Worm (Caenorhabditis elegans) whole organism, L1 larva: Measurements from ENCODE around the gene bra-1.
A peak's percentile ranks its signal among the peaks of the same experiment; 100 is the strongest.

Source experiments
- C04F5.9 ChIP-seq: sonication (generic microtip); optimal IDR thresholded peaks from 2 replicates; lab custom pipeline; 2016; ENCODE audit warnings: missing genetic modification characterization, missing compliant biosample characterization
- C16A3.4 ChIP-seq: fragments of 150-350 bp; optimal IDR thresholded peaks from 2 replicates; lab custom pipeline; 2014; ENCODE audit warnings: missing biosample characterization, missing genetic modification characterization
- F16B12.6 ChIP-seq: fragments of 150-350 bp; optimal IDR thresholded peaks from 2 replicates; lab custom pipeline; 2014; ENCODE audit warnings: missing biosample characterization, missing genetic modification characterization
- Y116A8C.19 ChIP-seq: sonication (generic microtip); optimal IDR thresholded peaks from 2 replicates; lab custom pipeline; 2016; ENCODE audit warnings: missing compliant biosample characterization, missing genetic modification characterization, borderline replicate concordance
- alr-1 ChIP-seq: fragments of 200-800 bp; sonication (Bioruptor generic); optimal IDR thresholded peaks from 2 replicates; lab custom pipeline; 2018; ENCODE audit warnings: borderline replicate concordance, mild to moderate bottlenecking, missing genetic modification characterization, missing compliant biosample characterization
- ama-1 ChIP-seq: fragments of 150-350 bp; optimal IDR thresholded peaks from 2 replicates; lab custom pipeline; 2014
- blmp-1 ChIP-seq: fragments of 150-350 bp; optimal IDR thresholded peaks from 2 replicates; lab custom pipeline; 2014; ENCODE audit warnings: missing biosample characterization, missing genetic modification characterization
- ceh-82 ChIP-seq, 3 experiments: fragments of 150-350 bp in 1 of 3; sonication (generic microtip) in 2 of 3; optimal IDR thresholded peaks; 2 replicates each; lab custom pipeline; 2014 to 2017; ENCODE audit warnings: missing biosample characterization in 3 of 3, missing genetic modification characterization in 3 of 3
- ceh-88 ChIP-seq: fragments of 200-800 bp; sonication (Bioruptor generic); IDR thresholded peaks from 2 replicates; pipeline ENCODE4 v1.3.6; 2022; ENCODE audit warnings: missing genetic modification characterization, missing compliant biosample characterization
- ceh-90 ChIP-seq: sonication (generic microtip); optimal IDR thresholded peaks from 2 replicates; lab custom pipeline; 2016; ENCODE audit warnings: missing genetic modification characterization, missing compliant biosample characterization
- dpl-1 ChIP-seq, 3 experiments: fragments of 150-350 bp in 2 of 3; sonication (generic microtip) in 1 of 3; optimal IDR thresholded peaks; 2 replicates each; lab custom pipeline; 2014 to 2017; ENCODE audit warnings: missing biosample characterization in 3 of 3, missing genetic modification characterization in 3 of 3, missing genetic modification reagents in 3 of 3
- dsc-1 ChIP-seq: sonication (generic microtip); optimal IDR thresholded peaks from 2 replicates; lab custom pipeline; 2016; ENCODE audit warnings: mild to moderate bottlenecking, missing genetic modification characterization, missing compliant biosample characterization
- efl-1 ChIP-seq, 4 experiments: fragments of 150-350 bp; optimal IDR thresholded peaks in 3 of 4; peaks in 1 of 4; 1 replicate in 1 of 4; 2 replicates in 3 of 4; lab custom pipeline; 2014; ENCODE audit warnings: missing biosample characterization in 2 of 4, missing genetic modification characterization in 2 of 4, missing genetic modification reagents in 2 of 4
- efl-3 ChIP-seq: fragments of 200-800 bp; sonication (Bioruptor generic); optimal IDR thresholded peaks from 2 replicates; lab custom pipeline; 2018; ENCODE audit warnings: mild to moderate bottlenecking, missing genetic modification characterization, missing compliant biosample characterization
- egl-13 ChIP-seq: sonication (generic microtip); optimal IDR thresholded peaks from 2 replicates; lab custom pipeline; 2016; ENCODE audit warnings: missing genotype, missing genetic modification reagents, missing genetic modification characterization, missing compliant biosample characterization
- elt-3 ChIP-seq, 6 experiments: fragments of 150-350 bp in 1 of 6; sonication (generic microtip); optimal IDR thresholded peaks; 2 replicates each; lab custom pipeline; 2017 to 2018; ENCODE audit warnings: missing biosample characterization in 6 of 6, missing genetic modification characterization in 6 of 6, inconsistent platforms in 1 of 6
- fkh-10 ChIP-seq: sonication (generic microtip); optimal IDR thresholded peaks from 2 replicates; lab custom pipeline; 2017; ENCODE audit warnings: missing biosample characterization, missing genetic modification reagents, missing genetic modification characterization
- fkh-4 ChIP-seq: sonication (generic microtip); optimal IDR thresholded peaks from 2 replicates; lab custom pipeline; 2016; ENCODE audit warnings: missing compliant biosample characterization, missing genetic modification characterization, borderline replicate concordance
- fos-1 ChIP-seq: fragments of 150-350 bp; optimal IDR thresholded peaks from 2 replicates; lab custom pipeline; 2014; ENCODE audit warnings: missing biosample characterization, missing genetic modification characterization
- hlh-4 ChIP-seq: sonication (generic microtip); optimal IDR thresholded peaks from 2 replicates; lab custom pipeline; 2016; ENCODE audit warnings: mild to moderate bottlenecking, missing genetic modification characterization, missing compliant biosample characterization
- hpl-2 ChIP-seq: fragments of 150-350 bp; optimal IDR thresholded peaks from 2 replicates; lab custom pipeline; 2014; ENCODE audit warnings: missing biosample characterization, missing genetic modification reagents, missing genetic modification characterization
- irx-1 ChIP-seq: sonication (generic microtip); optimal IDR thresholded peaks from 2 replicates; lab custom pipeline; 2016; ENCODE audit warnings: missing genetic modification characterization, missing compliant biosample characterization
- lin-13 ChIP-seq: fragments of 150-350 bp; optimal IDR thresholded peaks from 2 replicates; lab custom pipeline; 2014; ENCODE audit warnings: missing biosample characterization, missing genetic modification reagents, missing genetic modification characterization
- lin-15B ChIP-seq: fragments of 150-350 bp; sonication (generic microtip); optimal IDR thresholded peaks from 3 replicates; lab custom pipeline; 2014; ENCODE audit warnings: missing biosample characterization, missing genetic modification characterization
- lin-35 ChIP-seq, 2 experiments: fragments of 150-350 bp; optimal IDR thresholded peaks; 2 replicates each; lab custom pipeline; 2014; ENCODE audit warnings: missing biosample characterization in 2 of 2, missing genetic modification characterization in 2 of 2, missing genetic modification reagents in 2 of 2
- lsy-2 ChIP-seq, 2 experiments: fragments of 150-350 bp; optimal IDR thresholded peaks; 2 replicates each; lab custom pipeline; 2014; ENCODE audit warnings: missing biosample characterization in 2 of 2, missing genetic modification characterization in 2 of 2
- mab-9 ChIP-seq: fragments of 200-800 bp; sonication (Bioruptor generic); IDR thresholded peaks from 2 replicates; pipeline ENCODE4 v1.3.6; 2022; ENCODE audit warnings: missing genetic modification reagents, missing genetic modification characterization, missing compliant biosample characterization
- mdl-1 ChIP-seq, 2 experiments: fragments of 150-350 bp; optimal IDR thresholded peaks; 2 replicates each; lab custom pipeline; 2014 to 2017; ENCODE audit warnings: missing biosample characterization in 2 of 2, missing genetic modification characterization in 2 of 2, inconsistent platforms in 1 of 2
- mef-2 ChIP-seq: fragments of 150-350 bp; optimal IDR thresholded peaks from 2 replicates; lab custom pipeline; 2014; ENCODE audit warnings: missing biosample characterization, missing genetic modification characterization
- mep-1 ChIP-seq: fragments of 150-350 bp; optimal IDR thresholded peaks from 2 replicates; lab custom pipeline; 2014; ENCODE audit warnings: missing biosample characterization, missing genetic modification characterization
- nhr-11 ChIP-seq: fragments of 150-350 bp; optimal IDR thresholded peaks from 2 replicates; lab custom pipeline; 2014; ENCODE audit warnings: missing biosample characterization, missing genetic modification characterization
- nhr-12 ChIP-seq: sonication (generic microtip); optimal IDR thresholded peaks from 2 replicates; lab custom pipeline; 2017; ENCODE audit warnings: missing biosample characterization, missing genetic modification characterization
- nhr-19 ChIP-seq: fragments of 200-800 bp; sonication (Bioruptor generic); conservative IDR thresholded peaks from 2 replicates; pipeline ENCODE4 v1.3.6; 2022; ENCODE audit warnings: missing genetic modification characterization, missing compliant biosample characterization
- nhr-20 ChIP-seq: sonication (generic microtip); optimal IDR thresholded peaks from 2 replicates; lab custom pipeline; 2016; ENCODE audit warnings: mild to moderate bottlenecking, missing genetic modification characterization, missing compliant biosample characterization
- nhr-71 ChIP-seq: sonication (generic microtip); optimal IDR thresholded peaks from 2 replicates; lab custom pipeline; 2016; ENCODE audit warnings: mild to moderate bottlenecking, missing genetic modification characterization, moderate library complexity, missing compliant biosample characterization
- nhr-77 ChIP-seq: fragments of 150-350 bp; optimal IDR thresholded peaks from 2 replicates; lab custom pipeline; 2014; ENCODE audit warnings: missing biosample characterization, missing genetic modification characterization
- nhr-84 ChIP-seq: sonication (generic microtip); optimal IDR thresholded peaks from 2 replicates; lab custom pipeline; 2017; ENCODE audit warnings: missing biosample characterization, missing genetic modification characterization
- nhr-85 ChIP-seq: sonication (generic microtip); peaks from one replicate; lab custom pipeline; 2016; ENCODE audit warnings: missing genetic modification characterization, inconsistent platforms, missing compliant biosample characterization
- nhr-90 ChIP-seq: sonication (generic microtip); optimal IDR thresholded peaks from 2 replicates; lab custom pipeline; 2016; ENCODE audit warnings: mild to moderate bottlenecking, missing genetic modification characterization, missing compliant biosample characterization; ENCODE audit not compliant: poor library complexity
- pag-3 ChIP-seq: sonication (generic microtip); optimal IDR thresholded peaks from 2 replicates; lab custom pipeline; 2017; ENCODE audit warnings: missing genetic modification characterization, mild to moderate bottlenecking, missing compliant biosample characterization, antibody characterized with exemption, borderline replicate concordance; ENCODE audit not compliant: insufficient read depth
- pqm-1 ChIP-seq: sonication (generic microtip); optimal IDR thresholded peaks from 3 replicates; lab custom pipeline; 2017; ENCODE audit warnings: missing biosample characterization, missing genetic modification characterization
- snpc-4 ChIP-seq: fragments of 150-350 bp; optimal IDR thresholded peaks from 2 replicates; lab custom pipeline; 2014; ENCODE audit warnings: missing biosample characterization, missing genetic modification characterization
- snu-23 ChIP-seq: sonication (generic microtip); optimal IDR thresholded peaks from 2 replicates; lab custom pipeline; 2016; ENCODE audit warnings: missing genetic modification characterization, missing compliant biosample characterization
- sptf-1 ChIP-seq: fragments of 150-350 bp; optimal IDR thresholded peaks from 2 replicates; lab custom pipeline; 2014; ENCODE audit warnings: missing biosample characterization, missing genetic modification characterization
- swsn-7 ChIP-seq: sonication (generic microtip); optimal IDR thresholded peaks from 2 replicates; lab custom pipeline; 2016; ENCODE audit warnings: missing genetic modification characterization, missing compliant biosample characterization
- tbx-2 ChIP-seq: sonication (generic microtip); optimal IDR thresholded peaks from 2 replicates; lab custom pipeline; 2016; ENCODE audit warnings: missing genetic modification characterization, missing compliant biosample characterization
- tlp-1 ChIP-seq: fragments of 150-350 bp; optimal IDR thresholded peaks from 2 replicates; lab custom pipeline; 2014; ENCODE audit warnings: missing biosample characterization, missing genetic modification characterization
- unc-130 ChIP-seq: fragments of 150-350 bp; optimal IDR thresholded peaks from 2 replicates; lab custom pipeline; 2017; ENCODE audit warnings: missing biosample characterization, missing genetic modification characterization, inconsistent platforms
- unc-86 ChIP-seq: sonication (generic microtip); optimal IDR thresholded peaks from 2 replicates; lab custom pipeline; 2016; ENCODE audit warnings: missing genetic modification characterization, missing compliant biosample characterization
- vab-15 ChIP-seq: sonication (generic microtip); optimal IDR thresholded peaks from 2 replicates; lab custom pipeline; 2017; ENCODE audit warnings: missing genotype, mild to moderate bottlenecking, missing genetic modification characterization, missing compliant biosample characterization
- xbp-1 ChIP-seq: sonication (generic microtip); optimal IDR thresholded peaks from 2 replicates; lab custom pipeline; 2016; ENCODE audit warnings: missing genetic modification characterization, missing compliant biosample characterization
- zag-1 ChIP-seq: fragments of 150-350 bp; optimal IDR thresholded peaks from 2 replicates; lab custom pipeline; 2014; ENCODE audit warnings: missing biosample characterization, missing genetic modification characterization
- zip-4 ChIP-seq: fragments of 200-800 bp; sonication (Bioruptor generic); optimal IDR thresholded peaks from 2 replicates; lab custom pipeline; 2018; ENCODE audit warnings: mild to moderate bottlenecking, missing genetic modification characterization, moderate library complexity, missing compliant biosample characterization
- ztf-4 ChIP-seq: fragments of 150-350 bp; optimal IDR thresholded peaks from 2 replicates; lab custom pipeline; 2014; ENCODE audit warnings: missing biosample characterization, missing genetic modification characterization

bra-1 gene

ce11 chrX:13583895-13584344 is 14.3 kb upstream of the bra-1 start:
- TF ChIP-seq irx-1 (tag; lab: Kevin White, UChicago) (peak; percentile 19), fkh-10 (no peak), elt-3 (tag; optimal IDR thresholded peaks at IDR 0.05; lab: Kevin White, UChicago) (peak in 1 of 6 experiments; percentile 2), unc-130 (tag; lab: Kevin White, UChicago) (no peak), mep-1 (tag; lab: Kevin White, UChicago) (peak; percentile 21), nhr-85 (tag; lab: Kevin White, UChicago) (peak; percentile 84), mab-9 (GFP tag; lab: Robert Waterston, UW) (no peak), pqm-1 (tag; lab: Kevin White, UChicago) (no peak), ztf-4 (no peak), zag-1 (tag; lab: Kevin White, UChicago) (no peak), ama-1 (lab: Kevin White, UChicago) (no peak), swsn-7 (tag; lab: Kevin White, UChicago) (peak; percentile 44), nhr-11 (tag; lab: Kevin White, UChicago) (no peak), lin-35 (GFP tag; optimal IDR thresholded peaks at IDR 0.05; lab: Kevin White, UChicago) (peak; percentile 4 to 31), tbx-2 (tag; lab: Kevin White, UChicago) (peak; percentile 49), nhr-90 (tag; lab: Kevin White, UChicago) (peak; percentile 46), ceh-90 (tag; lab: Kevin White, UChicago) (no peak), efl-1 (optimal IDR thresholded peaks at IDR 0.05; lab: Kevin White, UChicago) (peak in 1 of 2 experiments; percentile 6), efl-1 (GFP tag; optimal IDR thresholded peaks at IDR 0.05 in 1 of 2; lab: Kevin White, UChicago) (peak in 1 of 2 experiments; percentile 40), ceh-82 (tag; optimal IDR thresholded peaks at IDR 0.05; lab: Kevin White, UChicago) (peak in 1 of 3 experiments; percentile 30), pag-3 (tag; lab: Kevin White, UChicago) (no peak), nhr-19 (GFP tag; lab: Robert Waterston, UW) (peak; percentile 9; the same call in 1 of the 2 replicates), vab-15 (tag; lab: Kevin White, UChicago) (no peak), dsc-1 (peak; percentile 37), ceh-88 (GFP tag; lab: Robert Waterston, UW) (no peak), lsy-2 (tag; optimal IDR thresholded peaks at IDR 0.05; lab: Kevin White, UChicago) (peak in 1 of 2 experiments; percentile 16), lin-13 (GFP tag; lab: Kevin White, UChicago) (no peak), nhr-77 (tag; lab: Kevin White, UChicago) (no peak), nhr-12 (tag; lab: Kevin White, UChicago) (no peak), hpl-2 (GFP tag; lab: Kevin White, UChicago) (no peak), nhr-20 (peak; percentile 58), C16A3.4 (tag; lab: Kevin White, UChicago) (no peak), blmp-1 (tag; lab: Kevin White, UChicago) (peak; percentile 32), hlh-4 (tag; lab: Kevin White, UChicago) (no peak), fkh-4 (tag; lab: Kevin White, UChicago) (no peak), tlp-1 (tag; lab: Kevin White, UChicago) (no peak), unc-86 (tag; lab: Kevin White, UChicago) (no peak), snu-23 (GFP tag; lab: Kevin White, UChicago) (peak; percentile 52), F16B12.6 (no peak), mef-2 (tag; lab: Kevin White, UChicago) (no peak), dpl-1 (GFP tag; optimal IDR thresholded peaks at IDR 0.05; lab: Kevin White, UChicago) (no peak), fos-1 (tag; lab: Kevin White, UChicago) (no peak), efl-3 (GFP tag; lab: Kevin White, UChicago) (no peak), lin-15B (tag; lab: Kevin White, UChicago) (no peak), snpc-4 (tag; lab: Kevin White, UChicago) (no peak), mdl-1 (tag; optimal IDR thresholded peaks at IDR 0.05; lab: Kevin White, UChicago) (no peak), egl-13 (no peak), C04F5.9 (tag; lab: Kevin White, UChicago) (no peak), alr-1 (tag; lab: Kevin White, UChicago) (no peak), zip-4 (GFP tag; lab: Kevin White, UChicago) (no peak), Y116A8C.19 (tag; lab: Kevin White, UChicago) (no peak), nhr-71 (peak; percentile 43), sptf-1 (no peak), xbp-1 (no peak), nhr-84 (no peak)
